Fruit fly (Drosophila melanogaster) whole organism, embryonic: ENCODE data around the gene 14-3-3epsilon.

Experiments used
- CG10321 ChIP-seq: fragments of 200-800 bp; sonication (Bioruptor generic); IDR thresholded peaks from 2 replicates; pipeline ENCODE4 v1.3.6; 2022; ENCODE audit warnings: missing biosample characterization, missing genetic modification characterization
- CG15073 ChIP-seq: fragments of 200-800 bp; sonication (Bioruptor generic); optimal IDR thresholded peaks from 2 replicates; lab custom pipeline; 2016; ENCODE audit warnings: missing biosample characterization, missing genetic modification characterization
- CG15601 ChIP-seq: fragments of 200-800 bp; sonication (Bioruptor generic); optimal IDR thresholded peaks from 3 replicates; lab custom pipeline; 2019; ENCODE audit warnings: missing biosample characterization, mild to moderate bottlenecking, missing genetic modification characterization, moderate library complexity
- CG16815 ChIP-seq: fragments of 200-800 bp; sonication (Bioruptor generic); optimal IDR thresholded peaks from 3 replicates; lab custom pipeline; 2017; ENCODE audit warnings: missing biosample characterization, mild to moderate bottlenecking, missing genetic modification characterization
- CG17568 ChIP-seq: fragments of 200-800 bp; sonication (Bioruptor generic); optimal IDR thresholded peaks from 2 replicates; lab custom pipeline; 2018; ENCODE audit warnings: missing biosample characterization, mild to moderate bottlenecking, missing genetic modification characterization, moderate library complexity
- CG17802 ChIP-seq: fragments of 200-800 bp; sonication (Bioruptor generic); optimal IDR thresholded peaks from 2 replicates; lab custom pipeline; 2018; ENCODE audit warnings: missing biosample characterization, mild to moderate bottlenecking, missing genetic modification characterization, moderate library complexity
- CG2199 ChIP-seq: fragments of 200-800 bp; sonication (Bioruptor generic); IDR thresholded peaks from 3 replicates; pipeline ENCODE4 v1.3.6; 2022; ENCODE audit warnings: missing biosample characterization, missing genetic modification characterization
- CG2678 ChIP-seq: fragments of 200-800 bp; sonication (Bioruptor generic); optimal IDR thresholded peaks from 3 replicates; lab custom pipeline; 2019; ENCODE audit warnings: missing biosample characterization, mild to moderate bottlenecking, missing genetic modification characterization, moderate library complexity
- CG2712 ChIP-seq: fragments of 200-800 bp; optimal IDR thresholded peaks from 3 replicates; lab custom pipeline; 2019; ENCODE audit warnings: missing biosample characterization, mild to moderate bottlenecking, missing genetic modification characterization, moderate library complexity
- CG32532 ChIP-seq: fragments of 200-800 bp; sonication (Bioruptor generic); IDR thresholded peaks from 2 replicates; pipeline ENCODE4 v1.3.6; 2022; ENCODE audit warnings: missing biosample characterization, missing genetic modification characterization
- CG4424 ChIP-seq: fragments of 200-800 bp; sonication (Bioruptor generic); optimal IDR thresholded peaks from 3 replicates; lab custom pipeline; 2016; ENCODE audit warnings: missing biosample characterization, missing genetic modification characterization
- CG5180 ChIP-seq: fragments of 200-800 bp; sonication (Bioruptor generic); optimal IDR thresholded peaks from 3 replicates; lab custom pipeline; 2017; ENCODE audit warnings: missing biosample characterization, missing genetic modification characterization, mild to moderate bottlenecking, moderate library complexity, missing genetic modification reagents
- CG8944 ChIP-seq: fragments of 200-800 bp; sonication (Bioruptor generic); optimal IDR thresholded peaks from 3 replicates; lab custom pipeline; 2016; ENCODE audit warnings: missing biosample characterization, missing genetic modification characterization
- CG9609 ChIP-seq: fragments of 200-800 bp; sonication (Bioruptor generic); optimal IDR thresholded peaks from 3 replicates; lab custom pipeline; 2016; ENCODE audit warnings: missing biosample characterization, missing genetic modification characterization
- D ChIP-seq, 2 experiments: fragments of 200-800 bp in 1 of 2; fragments of >200 bp in 1 of 2; sonication (Bioruptor generic) in 1 of 2; optimal IDR thresholded peaks; 2 replicates in 1 of 2; 3 replicates in 1 of 2; lab custom pipeline; 2017; ENCODE audit warnings: mild to moderate bottlenecking in 1 of 2, missing biosample characterization in 1 of 2, missing genetic modification characterization in 1 of 2, missing genetic modification reagents in 1 of 2
- Dll ChIP-seq: fragments of 200-800 bp; sonication (Bioruptor generic); IDR thresholded peaks from 4 replicates; pipeline ENCODE4 v1.3.6; 2022; ENCODE audit warnings: missing biosample characterization, missing genetic modification characterization; ENCODE audit not compliant: partially characterized antibody
- Ets65A ChIP-seq: fragments of 200-800 bp; sonication (Bioruptor generic); peaks from one replicate; lab custom pipeline; 2016; ENCODE audit warnings: missing biosample characterization, missing genetic modification characterization
- HLHmδ ChIP-seq: fragments of 200-800 bp; sonication (Bioruptor generic); optimal IDR thresholded peaks from 2 replicates; lab custom pipeline; 2018; ENCODE audit warnings: missing biosample characterization, mild to moderate bottlenecking, missing genetic modification characterization, moderate library complexity
- Hr3 ChIP-seq: fragments of 200-800 bp; sonication (Bioruptor generic); optimal IDR thresholded peaks from 3 replicates; lab custom pipeline; 2016; ENCODE audit warnings: missing biosample characterization, missing genetic modification characterization
- Jarid2 ChIP-seq: fragments of 200-800 bp; sonication (Bioruptor generic); optimal IDR thresholded peaks from 3 replicates; lab custom pipeline; 2017; ENCODE audit warnings: mild to moderate bottlenecking, missing biosample characterization, missing genetic modification reagents, missing genetic modification characterization
- Mrtf ChIP-seq: fragments of 200-800 bp; sonication (Bioruptor generic); IDR thresholded peaks from 3 replicates; pipeline ENCODE4 v1.3.6; 2022; ENCODE audit warnings: missing biosample characterization, missing genetic modification characterization
- Nf-YB ChIP-seq: fragments of 200-800 bp; sonication (Bioruptor generic); optimal IDR thresholded peaks from 3 replicates; lab custom pipeline; 2019; ENCODE audit warnings: missing biosample characterization, mild to moderate bottlenecking, missing genetic modification characterization, moderate library complexity
- Scr ChIP-seq: fragments of 200-800 bp; sonication (Bioruptor generic); IDR thresholded peaks from 2 replicates; pipeline ENCODE4 v1.3.6; 2022; ENCODE audit warnings: missing biosample characterization, missing genetic modification characterization; ENCODE audit not compliant: partially characterized antibody
- Sin3A ChIP-seq: fragments of >200 bp; optimal IDR thresholded peaks from 2 replicates; lab custom pipeline; 2018
- amos ChIP-seq: fragments of 200-800 bp; sonication (Bioruptor generic); IDR thresholded peaks from 2 replicates; pipeline ENCODE4 v1.3.6; 2022; ENCODE audit warnings: missing biosample characterization, missing genetic modification characterization; ENCODE audit not compliant: partially characterized antibody
- bbx ChIP-seq: fragments of 200-800 bp; sonication (Bioruptor generic); IDR thresholded peaks from 2 replicates; pipeline ENCODE4 v1.3.6; 2022; ENCODE audit warnings: missing biosample characterization, missing genetic modification characterization; ENCODE audit not compliant: partially characterized antibody
- br ChIP-seq: fragments of >200 bp; optimal IDR thresholded peaks from 2 replicates; lab custom pipeline; 2017
- cg ChIP-seq: fragments of 200-800 bp; sonication (Bioruptor generic); optimal IDR thresholded peaks from 3 replicates; lab custom pipeline; 2019; ENCODE audit warnings: missing biosample characterization, mild to moderate bottlenecking, missing genetic modification characterization, moderate library complexity
- ewg ChIP-seq: fragments of 200-800 bp; sonication (Bioruptor generic); optimal IDR thresholded peaks from 3 replicates; lab custom pipeline; 2017; ENCODE audit warnings: mild to moderate bottlenecking, missing biosample characterization, missing genetic modification reagents, missing genetic modification characterization
- fru ChIP-seq: fragments of >200 bp; optimal IDR thresholded peaks from 2 replicates; lab custom pipeline; 2017
- gcm ChIP-seq: fragments of 200-800 bp; sonication (Bioruptor generic); optimal IDR thresholded peaks from 2 replicates; lab custom pipeline; 2019; ENCODE audit warnings: missing biosample characterization, mild to moderate bottlenecking, missing genetic modification characterization, moderate library complexity
- insv ChIP-seq, 2 experiments: fragments of 200-800 bp; sonication (Bioruptor generic); optimal IDR thresholded peaks; 3 replicates each; lab custom pipeline; 2016 to 2018; ENCODE audit warnings: missing biosample characterization in 2 of 2, missing genetic modification characterization in 2 of 2
- nerfin-1 ChIP-seq: fragments of 200-800 bp; sonication (Bioruptor generic); optimal IDR thresholded peaks from 3 replicates; lab custom pipeline; 2019; ENCODE audit warnings: missing biosample characterization, mild to moderate bottlenecking, missing genetic modification characterization, moderate library complexity
- phol ChIP-seq: fragments of 200-800 bp; sonication (Bioruptor generic); optimal IDR thresholded peaks from 3 replicates; lab custom pipeline; 2018; ENCODE audit warnings: missing biosample characterization, mild to moderate bottlenecking, missing genetic modification characterization, moderate library complexity
- pros ChIP-seq: fragments of 200-800 bp; sonication (Bioruptor generic); optimal IDR thresholded peaks from 3 replicates; lab custom pipeline; 2019; ENCODE audit warnings: missing biosample characterization, mild to moderate bottlenecking, missing genetic modification characterization, moderate library complexity
- repo ChIP-seq: fragments of 200-800 bp; sonication (Bioruptor generic); optimal IDR thresholded peaks from 2 replicates; lab custom pipeline; 2016; ENCODE audit warnings: missing biosample characterization, missing genetic modification characterization
- ro ChIP-seq: fragments of 200-800 bp; sonication (Bioruptor generic); IDR thresholded peaks from 2 replicates; pipeline ENCODE4 v1.3.6; 2022; ENCODE audit warnings: missing biosample characterization, missing genetic modification characterization
- sens ChIP-seq: fragments of 200-800 bp; sonication (Bioruptor generic); peaks from one replicate; lab custom pipeline; 2016; ENCODE audit warnings: missing biosample characterization, missing genetic modification characterization
- sisA ChIP-seq: fragments of 200-800 bp; sonication (Bioruptor generic); IDR thresholded peaks from 2 replicates; pipeline ENCODE4 v1.3.6; 2022; ENCODE audit warnings: missing biosample characterization, missing genetic modification characterization
- tll ChIP-seq, 2 experiments: fragments of 200-800 bp in 1 of 2; fragments of >200 bp in 1 of 2; sonication (Bioruptor generic) in 1 of 2; optimal IDR thresholded peaks; 2 replicates each; lab custom pipeline; 2017 to 2019; ENCODE audit warnings: missing biosample characterization in 2 of 2, missing genetic modification characterization in 2 of 2, mild to moderate bottlenecking in 1 of 2, moderate library complexity in 1 of 2
- trem ChIP-seq: fragments of 200-800 bp; optimal IDR thresholded peaks from 3 replicates; lab custom pipeline; 2019; ENCODE audit warnings: missing biosample characterization, mild to moderate bottlenecking, missing genetic modification characterization, moderate library complexity
- trh ChIP-seq: fragments of 200-800 bp; sonication (Bioruptor generic); optimal IDR thresholded peaks from 2 replicates; lab custom pipeline; 2016; ENCODE audit warnings: missing biosample characterization, missing genetic modification characterization
- zen ChIP-seq: fragments of 200-800 bp; sonication (Bioruptor generic); optimal IDR thresholded peaks from 3 replicates; lab custom pipeline; 2018; ENCODE audit warnings: missing biosample characterization, mild to moderate bottlenecking, missing genetic modification characterization, moderate library complexity
- zen2 ChIP-seq: fragments of 200-800 bp; sonication (Bioruptor generic); IDR thresholded peaks from 3 replicates; pipeline ENCODE4 v1.3.6; 2022; ENCODE audit warnings: missing biosample characterization, missing genetic modification characterization; ENCODE audit not compliant: partially characterized antibody

14-3-3epsilon gene

DNA sequence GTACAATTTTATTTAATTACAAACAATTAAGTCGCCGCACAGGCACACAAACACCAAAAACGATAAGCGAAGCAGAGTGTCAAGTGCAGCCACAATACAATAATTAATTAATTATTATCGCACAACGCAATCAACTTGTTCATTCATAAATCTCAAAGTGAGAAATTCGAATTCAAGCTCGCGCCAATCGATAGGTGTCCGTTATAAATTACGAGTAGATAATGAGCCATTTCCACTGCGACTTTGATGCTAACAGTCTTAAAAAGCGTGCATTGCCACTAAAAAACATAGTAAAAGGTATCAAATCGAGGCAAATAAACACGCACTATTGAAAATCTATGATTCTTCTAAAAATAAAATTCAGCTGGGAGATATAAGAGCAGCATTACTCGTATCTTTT, 12.1 kb upstream of the 14-3-3epsilon start (continued):
- TF ChIP-seq trem (tag; lab: Kevin White, UChicago) = peak; percentile 13

DNA sequence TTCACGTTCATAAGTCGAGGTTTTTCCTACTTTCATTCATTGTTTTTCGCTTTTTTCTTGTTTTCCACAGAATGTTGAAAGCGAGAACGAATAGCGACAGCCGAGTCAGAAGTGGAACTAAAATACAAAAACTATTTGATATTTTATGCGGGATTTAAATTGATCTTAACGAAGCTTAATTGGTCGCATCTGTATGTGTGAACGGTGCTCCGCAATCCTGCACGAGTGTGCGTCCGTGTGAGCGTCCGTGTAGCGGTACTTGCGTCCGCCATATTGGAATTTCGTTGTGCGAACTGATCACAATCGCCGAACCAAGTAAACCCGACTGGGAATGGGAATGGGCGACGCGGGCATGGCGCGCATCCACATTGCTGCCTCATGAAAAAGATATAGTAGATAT, 10.1 kb upstream of the 14-3-3epsilon start:
- TF ChIP-seq CG17802 (peak; percentile 92), gcm (GFP tag; lab: Kevin White, UChicago) (peak; percentile 48), Hr3 (GFP tag; lab: Kevin White, UChicago) (no peak), cg (GFP tag; lab: Kevin White, UChicago) (peak; percentile 22), sens (peak; percentile 16), phol (peak; percentile 70), ro (GFP tag; lab: Robert Waterston, UW) (no peak)

DNA sequence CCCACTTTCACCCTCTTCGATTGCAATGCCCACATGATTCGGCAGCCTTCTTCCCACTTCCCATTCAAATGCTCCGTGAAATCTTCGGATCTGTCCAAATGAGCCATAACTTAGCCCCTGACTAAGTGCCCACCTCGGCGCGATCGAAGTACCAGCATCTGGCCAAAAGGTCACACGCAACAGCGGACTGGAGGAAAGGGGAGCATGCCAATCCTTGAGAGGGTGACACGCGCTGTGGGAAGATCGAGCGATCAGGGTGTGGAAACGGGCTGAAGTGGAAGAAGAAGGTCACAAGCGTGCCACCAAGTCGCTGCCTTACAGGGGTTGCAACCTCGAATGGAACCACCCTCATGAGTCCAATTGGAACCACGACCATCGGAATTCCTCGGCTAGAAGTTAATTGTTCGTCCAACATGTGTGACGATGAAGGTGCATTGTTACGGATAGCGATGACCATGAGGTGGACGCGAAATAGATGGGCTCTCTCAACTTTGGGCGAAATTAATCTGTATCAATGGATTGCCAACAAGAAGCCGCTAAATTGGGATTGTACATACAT, 7.6 kb upstream of the 14-3-3epsilon start:
- TF ChIP-seq sisA (GFP tag; lab: Robert Waterston, UW) = no peak
- TF ChIP-seq CG17568 (GFP tag; lab: Kevin White, UChicago) = no peak
- TF ChIP-seq CG5180 = peak; percentile 86
- TF ChIP-seq pros (GFP tag; lab: Kevin White, UChicago) = peak; percentile 81
- TF ChIP-seq amos (GFP tag; lab: Robert Waterston, UW) = no peak
- TF ChIP-seq HLHmδ (GFP tag; lab: Kevin White, UChicago) = peak; percentile 11
- peak in 1 of 2 experiments; percentile 29 for TF ChIP-seq tll (GFP tag; optimal IDR thresholded peaks at IDR 0.05; lab: Kevin White, UChicago)
- TF ChIP-seq Sin3A (lab: Kevin White, UChicago) = no peak
- TF ChIP-seq gcm (GFP tag; lab: Kevin White, UChicago) = peak; percentile 72
- no peak for TF ChIP-seq br (lab: Kevin White, UChicago)
- no peak for TF ChIP-seq Mrtf (GFP tag; lab: Robert Waterston, UW)
- peak; percentile 97 for TF ChIP-seq nerfin-1 (tag; lab: Kevin White, UChicago)
- no peak for TF ChIP-seq fru (lab: Kevin White, UChicago)
- TF ChIP-seq D (optimal IDR thresholded peaks at IDR 0.05; lab: Kevin White, UChicago) = peak; percentile 46
- TF ChIP-seq D (GFP tag; optimal IDR thresholded peaks at IDR 0.05; lab: Kevin White, UChicago) = no peak
- peak; percentile 66 for TF ChIP-seq Ets65A
- TF ChIP-seq insv (GFP tag; optimal IDR thresholded peaks at IDR 0.05; lab: Kevin White, UChicago) = peak in 1 of 2 experiments; percentile 84

DNA sequence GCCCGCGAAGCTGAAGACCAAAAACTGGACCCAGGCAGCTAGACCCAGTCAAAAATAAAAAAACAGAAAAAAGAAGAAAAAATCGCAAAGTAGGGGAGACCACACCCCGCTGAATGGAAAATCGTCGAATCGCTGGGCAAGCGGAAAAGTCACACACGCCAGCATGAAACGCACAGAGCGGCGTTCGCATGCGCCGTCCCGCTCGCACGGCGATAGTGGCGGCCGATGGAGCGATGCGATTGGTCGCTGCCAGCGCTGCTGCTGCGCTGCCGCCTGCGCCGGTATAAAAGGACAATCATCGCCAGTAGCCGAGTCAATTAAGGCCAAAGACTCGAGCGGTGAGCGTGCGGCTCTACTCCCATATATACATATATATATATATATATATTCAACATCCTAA, 6.5 kb upstream of the 14-3-3epsilon start, which contains the start of gene repo:
Gene repo (plus strand): TSS at position 314 of the 400 bp plus-strand sequence.
- peak; percentile 18 for TF ChIP-seq ewg
- TF ChIP-seq CG8944 (GFP tag; lab: Kevin White, UChicago) = no peak
- TF ChIP-seq gcm (GFP tag; lab: Kevin White, UChicago) = peak; percentile 93
- peak; percentile 31; the same call in 1 of the 2 replicates for TF ChIP-seq CG32532 (GFP tag; lab: Robert Waterston, UW)
- TF ChIP-seq CG2678 (tag; lab: Kevin White, UChicago) = no peak
- peak; percentile 12 for TF ChIP-seq CG5180
- peak; percentile 43 for TF ChIP-seq nerfin-1 (tag; lab: Kevin White, UChicago)
- TF ChIP-seq zen2 (GFP tag; lab: Robert Waterston, UW) = no peak
- TF ChIP-seq CG4424 (GFP tag; lab: Kevin White, UChicago) = no peak
- no peak for TF ChIP-seq CG16815 (GFP tag; lab: Kevin White, UChicago)
- no peak for TF ChIP-seq CG15073 (GFP tag; lab: Kevin White, UChicago)
- no peak for TF ChIP-seq CG9609
- peak; percentile 47 for TF ChIP-seq Jarid2 (GFP tag; lab: Kevin White, UChicago)
- peak; percentile 27; the same call in 1 of the 2 replicates for TF ChIP-seq bbx (GFP tag; lab: Robert Waterston, UW)
- TF ChIP-seq zen = peak; percentile 37
- TF ChIP-seq CG2712 (tag; lab: Kevin White, UChicago) = no peak
- 0 out of 3 replicates have a peak, but pooled peaks have one; percentile 53 for TF ChIP-seq CG2199 (GFP tag; lab: Robert Waterston, UW)
- TF ChIP-seq Nf-YB = peak; percentile 99
- TF ChIP-seq CG10321 (GFP tag; lab: Robert Waterston, UW) = peak; percentile 92
- 0 out of 2 replicates have a peak, but pooled peaks have one; percentile 23 for TF ChIP-seq Scr (GFP tag; lab: Robert Waterston, UW)
- TF ChIP-seq CG15601 (tag; lab: Kevin White, UChicago) = peak; percentile 3
- 0 out of 4 replicates have a peak, but pooled peaks have one; percentile 40 for TF ChIP-seq Dll (GFP tag; lab: Robert Waterston, UW)
- peak; percentile 19 for TF ChIP-seq repo (GFP tag; lab: Kevin White, UChicago)
- TF ChIP-seq trh = no peak
